Worm (Caenorhabditis elegans): Measurements from ENCODE around the gene kdin-1.

The kdin-1 gene

ce11 chrIV:11026648-11027047 lies 11.8 kb upstream of the kdin-1 start (continued):
- TF ChIP-seq mes-2 (tag; optimal IDR thresholded peaks at IDR 0.05; ENCODE audit: poor library complexity, severe bottlenecking) = peak; percentile 15
- TF ChIP-seq pha-4 (GFP tag; IDR thresholded peaks at IDR 0.05) = no peak
- peak; percentile 10 for TF ChIP-seq pha-4 (tag; optimal IDR thresholded peaks at IDR 0.05)
- TF ChIP-seq cey-2 (tag; optimal IDR thresholded peaks at IDR 0.05; ENCODE audit: borderline replicate concordance, insufficient read depth) = no peak
- TF ChIP-seq dmd-9 (GFP tag; IDR thresholded peaks at IDR 0.05) = no peak
- no peak for TF ChIP-seq T20F7.1 (GFP tag; optimal IDR thresholded peaks at IDR 0.05)
- TF ChIP-seq tag-97 (GFP tag; IDR thresholded peaks at IDR 0.05) = no peak
- no peak for TF ChIP-seq lin-38 (GFP tag; IDR thresholded peaks at IDR 0.05)
- TF ChIP-seq zfp-2 (tag; optimal IDR thresholded peaks at IDR 0.05) = no peak
- no peak for TF ChIP-seq egl-27 (tag; optimal IDR thresholded peaks at IDR 0.05)
- TF ChIP-seq lsy-2 (tag; optimal IDR thresholded peaks at IDR 0.05) = peak in 1 of 2 experiments; percentile 45
- no peak for TF ChIP-seq nhr-41 (GFP tag; IDR thresholded peaks at IDR 0.05)
- peak; percentile 8; the same call in 1 of the 2 replicates for TF ChIP-seq nhr-42 (GFP tag; IDR thresholded peaks at IDR 0.05)
- TF ChIP-seq ces-1 (GFP tag; optimal IDR thresholded peaks at IDR 0.05) = no peak
- TF ChIP-seq hmg-1.1 (GFP tag; IDR thresholded peaks at IDR 0.05) = peak; percentile 14; the same call in 1 of the 2 replicates
- no peak for TF ChIP-seq daf-16 (GFP tag; optimal IDR thresholded peaks at IDR 0.05)
- peak; percentile 20 for TF ChIP-seq daf-16 (tag; optimal IDR thresholded peaks at IDR 0.05)
- TF ChIP-seq madf-5 (GFP tag; IDR thresholded peaks at IDR 0.05) = no peak
- TF ChIP-seq nhr-11 (tag; optimal IDR thresholded peaks at IDR 0.05) = peak; percentile 34
- no peak for TF ChIP-seq dmd-6 (GFP tag; IDR thresholded peaks at IDR 0.05)
- peak; percentile 18 for TF ChIP-seq nhr-28 (tag; optimal IDR thresholded peaks at IDR 0.05)
- peak; percentile 29; the same call in 1 of the 2 replicates for TF ChIP-seq tra-1 (GFP tag; IDR thresholded peaks at IDR 0.05)

ce11 chrIV:11027560-11027959 lies 10.9 kb upstream of the kdin-1 start:
- TF ChIP-seq lin-15B (tag; optimal IDR thresholded peaks at IDR 0.05) (no peak), daf-16 (GFP tag; optimal IDR thresholded peaks at IDR 0.05) (peak; percentile 53 to 55), daf-16 (tag; optimal IDR thresholded peaks at IDR 0.05) (peak; percentile 85), aly-2 (tag; optimal IDR thresholded peaks at IDR 0.05) (no peak), F26F4.8 (GFP tag; conservative IDR thresholded peaks at IDR 0.05) (no peak), nhr-6 (tag; optimal IDR thresholded peaks at IDR 0.05) (peak; percentile 91), rbr-2 (tag; optimal IDR thresholded peaks at IDR 0.05) (peak; percentile 82), zfp-2 (tag; optimal IDR thresholded peaks at IDR 0.05) (no peak), cey-2 (tag; optimal IDR thresholded peaks at IDR 0.05; ENCODE audit: borderline replicate concordance, insufficient read depth) (no peak), Y105C5A.15 (GFP tag; IDR thresholded peaks at IDR 0.05) (no peak), unc-62 (GFP tag; optimal IDR thresholded peaks at IDR 0.05 in 1 of 2) (peak in 1 of 2 experiments; percentile 100), unc-62 (tag; optimal IDR thresholded peaks at IDR 0.05) (no peak), nhr-77 (tag; optimal IDR thresholded peaks at IDR 0.05) (no peak), nhr-48 (tag; optimal IDR thresholded peaks at IDR 0.05) (peak; percentile 72), ZK546.5 (tag; optimal IDR thresholded peaks at IDR 0.05) (peak in 1 of 2 experiments; percentile 34), lin-39 (tag; optimal IDR thresholded peaks at IDR 0.05) (no peak), nhr-102 (tag; optimal IDR thresholded peaks at IDR 0.05) (peak; percentile 55), zfp-3 (GFP tag; conservative IDR thresholded peaks at IDR 0.05) (no peak), fkh-10 (GFP tag; optimal IDR thresholded peaks at IDR 0.05) (peak; percentile 12), madf-5 (GFP tag; IDR thresholded peaks at IDR 0.05) (no peak), mdl-1 (tag; optimal IDR thresholded peaks at IDR 0.05) (peak in 1 of 2 experiments; percentile 74), sdz-12 (GFP tag; optimal IDR thresholded peaks at IDR 0.05) (no peak), ceh-82 (tag; optimal IDR thresholded peaks at IDR 0.05) (no peak), Y5F2A.4 (GFP tag; optimal IDR thresholded peaks at IDR 0.05) (no peak), dmd-6 (GFP tag; IDR thresholded peaks at IDR 0.05) (peak; percentile 88), ceh-44 (GFP tag; IDR thresholded peaks at IDR 0.05) (no peak), php-3 (GFP tag; IDR thresholded peaks at IDR 0.05) (0 out of 2 replicates have a peak, but pooled peaks have one; percentile 38), R02D3.7 (tag; optimal IDR thresholded peaks at IDR 0.05) (no peak), skn-1 (tag; optimal IDR thresholded peaks at IDR 0.05) (no peak), mxl-2 (GFP tag; conservative IDR thresholded peaks at IDR 0.05) (no peak), snpc-4 (tag; optimal IDR thresholded peaks at IDR 0.05) (no peak), madf-9 (GFP tag; conservative IDR thresholded peaks at IDR 0.05) (no peak), ctbp-1 (GFP tag; IDR thresholded peaks at IDR 0.05) (no peak), daf-8 (GFP tag; IDR thresholded peaks at IDR 0.05) (no peak), ama-1 (optimal IDR thresholded peaks at IDR 0.05) (peak; percentile 71)
